Worm (Caenorhabditis elegans) whole organism, mixed stage, embryonic: ENCODE measurements around the gene aat-3.

Experiments
- ces-1 ChIP-seq: fragments of 150-350 bp; optimal IDR thresholded peaks from 2 replicates; lab custom pipeline; 2014; ENCODE audit warnings: missing biosample characterization, missing genetic modification reagents, missing genetic modification characterization
- drap-1 ChIP-seq: fragments of 200-800 bp; sonication (Bioruptor generic); optimal IDR thresholded peaks from 3 replicates; lab custom pipeline; 2018; ENCODE audit warnings: mild to moderate bottlenecking, missing genetic modification characterization, missing compliant biosample characterization
- elt-1 ChIP-seq: sonication (generic microtip); optimal IDR thresholded peaks from 2 replicates; lab custom pipeline; 2017; ENCODE audit warnings: missing genetic modification characterization, mild to moderate bottlenecking, missing compliant biosample characterization, antibody characterized with exemption, moderate library complexity, borderline replicate concordance; ENCODE audit not compliant: insufficient read depth
- elt-3 ChIP-seq: fragments of 150-350 bp; optimal IDR thresholded peaks from 2 replicates; lab custom pipeline; 2014; ENCODE audit warnings: missing biosample characterization, missing genetic modification characterization
- flh-1 ChIP-seq: fragments of 200-800 bp; sonication (Bioruptor generic); optimal IDR thresholded peaks from 2 replicates; lab custom pipeline; 2018; ENCODE audit warnings: mild to moderate bottlenecking, missing genetic modification characterization, moderate library complexity, missing compliant biosample characterization
- lin-13 ChIP-seq: fragments of 150-350 bp; optimal IDR thresholded peaks from 2 replicates; lab custom pipeline; 2014; ENCODE audit warnings: missing biosample characterization, missing genetic modification characterization
- mep-1 ChIP-seq: fragments of 150-350 bp; optimal IDR thresholded peaks from 2 replicates; lab custom pipeline; 2017; ENCODE audit warnings: missing biosample characterization, missing genetic modification reagents, missing genetic modification characterization, inconsistent platforms
- pha-4 ChIP-seq: fragments of 150-350 bp; optimal IDR thresholded peaks from 2 replicates; lab custom pipeline; 2018; ENCODE audit warnings: missing biosample characterization, missing genetic modification reagents, missing genetic modification characterization
- ztf-11 ChIP-seq: fragments of 150-350 bp; optimal IDR thresholded peaks from 2 replicates; lab custom pipeline; 2014; ENCODE audit warnings: missing biosample characterization, missing genetic modification characterization

DNA sequence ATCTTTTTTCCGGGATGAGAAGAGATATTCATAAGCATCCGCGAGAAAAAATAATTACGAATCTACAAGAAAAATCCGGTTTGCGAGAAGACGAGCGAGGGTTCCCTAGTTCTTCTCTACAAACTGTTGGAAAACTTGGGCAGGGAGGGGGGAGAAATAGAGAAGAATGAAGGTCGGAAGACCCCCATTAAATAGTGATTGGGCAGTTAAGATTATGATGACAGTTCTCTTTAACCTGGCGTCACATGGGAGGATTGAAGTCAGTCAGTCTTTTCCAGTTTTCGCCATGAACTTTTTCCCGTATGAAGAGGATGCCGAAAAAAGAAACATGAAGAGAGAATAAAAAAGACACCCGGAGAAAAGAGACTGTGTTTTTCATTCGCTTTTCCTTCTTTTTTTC is 38.7 kb downstream of the aat-3 start:
- no peak for TF ChIP-seq mep-1 (tag; lab: Kevin White, UChicago)
- TF ChIP-seq flh-1 (GFP tag; lab: Kevin White, UChicago) = no peak
- TF ChIP-seq elt-3 (tag; lab: Kevin White, UChicago) = no peak
- TF ChIP-seq drap-1 (GFP tag; lab: Kevin White, UChicago) = no peak
- TF ChIP-seq pha-4 (tag; lab: Kevin White, UChicago) = no peak
- no peak for TF ChIP-seq lin-13 (tag; lab: Kevin White, UChicago)
- no peak for TF ChIP-seq elt-1 (tag; lab: Kevin White, UChicago)
- no peak for TF ChIP-seq ztf-11
- no peak for TF ChIP-seq ces-1 (GFP tag; lab: Kevin White, UChicago)
